Worm (Caenorhabditis elegans): ENCODE data around the gene ZK616.61.

DNA sequence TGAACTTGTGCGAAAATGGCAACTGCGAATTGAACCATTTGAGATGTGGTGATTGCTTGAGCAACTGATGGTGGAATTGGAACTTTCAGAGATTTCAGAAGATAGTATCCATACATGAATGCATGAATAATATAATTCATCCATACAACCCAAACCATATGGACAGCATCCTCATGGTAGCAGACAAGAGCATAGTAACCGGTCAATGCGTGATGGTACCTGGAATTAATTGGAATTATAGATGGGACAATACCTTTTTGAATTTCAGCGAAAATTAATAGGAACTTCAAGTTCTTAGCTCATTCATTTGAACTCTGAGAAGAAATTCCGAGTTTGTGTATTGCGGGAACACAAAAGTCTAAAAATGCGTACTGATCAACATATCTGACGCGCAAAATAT is 30.5 kb upstream of the ZK616.61 start:
- TF ChIP-seq B0310.2 (tag; optimal IDR thresholded peaks at IDR 0.05), result no peak
- no peak for TF ChIP-seq hnd-1 (tag; optimal IDR thresholded peaks at IDR 0.05)
- TF ChIP-seq pes-1 (GFP tag; IDR thresholded peaks at IDR 0.05), result no peak
- no peak for TF ChIP-seq scrt-1 (GFP tag; IDR thresholded peaks at IDR 0.05)

Data from whole organism, early embryonic.